Fruit fly (Drosophila melanogaster) S2 (cell line): ENCODE data around the gene TwdlX.

Source experiments
- CG8478 ChIP-seq: fragments of >200 bp; optimal IDR thresholded peaks from 2 replicates; lab custom pipeline; 2018
- CTCF ChIP-seq, 2 experiments: fragments of >200 bp; optimal IDR thresholded peaks; 2 replicates each; lab custom pipeline; 2018

dm6 chrX:16753066-16753465 lies 22.2 kb downstream of the TwdlX start:
- TF ChIP-seq CG8478 (lab: Kevin White, UChicago) (no peak), CTCF (optimal IDR thresholded peaks at IDR 0.05; lab: Kevin White, UChicago) (peak in 1 of 2 experiments; percentile 47)
